Worm (Caenorhabditis elegans): Measurements from ENCODE around the gene C06H2.2.

ce11 chrV:11076028-11076402 is 49.0 kb upstream of the C06H2.2 start:
- TF ChIP-seq ama-1 (optimal IDR thresholded peaks at IDR 0.05) (no peak), hlh-30 (tag; optimal IDR thresholded peaks at IDR 0.05; ENCODE audit: insufficient read depth) (no peak), tbx-2 (tag; optimal IDR thresholded peaks at IDR 0.05) (no peak), fkh-6 (tag; optimal IDR thresholded peaks at IDR 0.05) (no peak), sox-4 (tag; optimal IDR thresholded peaks at IDR 0.05) (no peak), ceh-18 (tag; optimal IDR thresholded peaks at IDR 0.05) (no peak), hlh-6 (tag; optimal IDR thresholded peaks at IDR 0.05) (no peak), ceh-45 (GFP tag; IDR thresholded peaks at IDR 0.05) (no peak), fkh-10 (GFP tag; optimal IDR thresholded peaks at IDR 0.05) (no peak), mec-3 (tag; optimal IDR thresholded peaks at IDR 0.05; ENCODE audit: borderline replicate concordance) (no peak), ahr-1 (tag; optimal IDR thresholded peaks at IDR 0.05) (no peak), nfya-1 (tag; optimal IDR thresholded peaks at IDR 0.05) (no peak)
